Worm (Caenorhabditis elegans): ENCODE measurements around the gene bus-1.
A peak's percentile ranks its signal among the peaks of the same experiment; 100 is the strongest.

bus-1 gene

ce11 chrV:9009175-9009574, 15.4 kb downstream of the bus-1 start, which contains the start of gene srx-2:
srx-2 (plus strand) TSS chrV:9009475.
- TF ChIP-seq nhr-237 (tag; optimal IDR thresholded peaks at IDR 0.05): no peak
- no peak for TF ChIP-seq ama-1 (optimal IDR thresholded peaks at IDR 0.05)
- no peak for TF ChIP-seq fos-1 (tag; optimal IDR thresholded peaks at IDR 0.05)
- no peak for TF ChIP-seq ztf-11 (tag; optimal IDR thresholded peaks at IDR 0.05)
- TF ChIP-seq nhr-12 (tag; optimal IDR thresholded peaks at IDR 0.05): no peak
- no peak for TF ChIP-seq nhr-77 (tag; optimal IDR thresholded peaks at IDR 0.05)
- no peak for TF ChIP-seq nhr-21 (tag; optimal IDR thresholded peaks at IDR 0.05)

- TF ChIP-seq elt-1 (tag; optimal IDR thresholded peaks at IDR 0.05): no peak
- TF ChIP-seq Y55F3AM.14 (GFP tag; optimal IDR thresholded peaks at IDR 0.05): no peak
- TF ChIP-seq skn-1 (tag; optimal IDR thresholded peaks at IDR 0.05): no peak
- TF ChIP-seq lin-11 (tag; optimal IDR thresholded peaks at IDR 0.05): no peak
- no peak for TF ChIP-seq sma-9 (GFP tag; optimal IDR thresholded peaks at IDR 0.05)
- no peak for TF ChIP-seq sma-9 (tag; optimal IDR thresholded peaks at IDR 0.05)
- no peak for TF ChIP-seq crh-2 (tag; optimal IDR thresholded peaks at IDR 0.05)
- no peak for TF ChIP-seq ztf-4 (tag; optimal IDR thresholded peaks at IDR 0.05)
- no peak for TF ChIP-seq nhr-10 (tag; optimal IDR thresholded peaks at IDR 0.05)
- no peak for TF ChIP-seq elt-3 (tag; optimal IDR thresholded peaks at IDR 0.05)
- TF ChIP-seq unc-62 (GFP tag; optimal IDR thresholded peaks at IDR 0.05): no peak
- TF ChIP-seq ceh-82 (tag; optimal IDR thresholded peaks at IDR 0.05): no peak
- TF ChIP-seq mdl-1 (tag; optimal IDR thresholded peaks at IDR 0.05): no peak
- TF ChIP-seq unc-39 (tag; optimal IDR thresholded peaks at IDR 0.05): no peak
- no peak for TF ChIP-seq zag-1 (tag; optimal IDR thresholded peaks at IDR 0.05)
- TF ChIP-seq egl-27 (tag; optimal IDR thresholded peaks at IDR 0.05): no peak
- no peak for TF ChIP-seq F13H6.1 (tag; optimal IDR thresholded peaks at IDR 0.05)
- TF ChIP-seq ZK546.5 (tag; optimal IDR thresholded peaks at IDR 0.05): no peak
Observed at ce11 chrV:9005243-9005642, 19.4 kb downstream of the bus-1 start, which contains the start of gene srx-3. srx-3 (plus strand) TSS chrV:9005543.

DNA sequence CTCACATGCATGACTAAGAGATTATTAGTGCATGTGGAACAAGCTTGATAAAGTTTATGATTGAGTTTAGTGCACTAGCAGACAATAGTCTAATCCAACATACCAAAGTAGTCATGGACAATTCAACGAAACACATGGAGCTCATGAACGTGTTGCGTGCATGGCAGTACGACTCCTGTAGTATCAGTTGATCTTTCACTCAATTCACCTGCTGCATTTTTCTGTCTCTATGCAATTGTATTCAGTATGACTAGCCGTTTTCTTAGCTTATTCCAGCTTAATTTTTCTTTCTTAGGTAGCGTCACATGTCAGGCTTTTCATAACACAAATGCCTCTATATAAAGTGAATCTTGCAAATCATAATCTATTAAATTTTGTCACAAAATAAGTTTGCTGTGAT, 21.3 kb downstream of the bus-1 start, which contains the start of gene srx-1:
TSS of gene srx-1 (plus strand) at position 382 of the 400 bp plus-strand sequence.
- TF ChIP-seq mdl-1 (tag; optimal IDR thresholded peaks at IDR 0.05) (no peak), lin-13 (GFP tag; optimal IDR thresholded peaks at IDR 0.05) (no peak), nhr-12 (tag; optimal IDR thresholded peaks at IDR 0.05) (no peak), ceh-82 (tag; optimal IDR thresholded peaks at IDR 0.05) (no peak), blmp-1 (tag; optimal IDR thresholded peaks at IDR 0.05; ENCODE audit: insufficient read depth) (no peak), nhr-6 (tag; optimal IDR thresholded peaks at IDR 0.05) (no peak), ZK546.5 (tag; optimal IDR thresholded peaks at IDR 0.05) (no peak)

DNA sequence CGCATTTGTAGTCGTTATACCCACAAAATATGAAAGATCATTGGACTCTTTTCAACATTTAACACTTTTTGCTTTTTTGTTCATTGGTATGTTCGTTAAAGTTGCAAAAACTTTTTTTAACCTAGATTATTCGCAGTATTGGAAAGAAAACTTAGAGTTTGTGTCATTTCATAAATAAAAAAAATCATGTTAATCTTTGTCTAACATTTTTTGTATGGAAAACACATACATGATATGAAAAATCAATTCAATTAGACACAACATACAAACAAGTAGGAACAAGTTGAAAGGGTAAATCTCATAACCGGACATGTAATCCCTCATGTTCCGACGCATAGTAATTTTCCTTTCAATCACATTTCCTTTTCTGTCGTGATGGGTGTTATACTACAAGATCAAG, 23.4 kb downstream of the bus-1 start, which contains the start of gene F59E11.2:
TSS of gene F59E11.2 (plus strand) at position 301 of the 400 bp plus-strand sequence.
- no peak for TF ChIP-seq ama-1 (optimal IDR thresholded peaks at IDR 0.05)
- no peak for TF ChIP-seq fos-1 (tag; optimal IDR thresholded peaks at IDR 0.05)

ce11 chrV:8994801-8995200, 29.8 kb downstream of the bus-1 start, which contains the start of gene F59E11.5:
F59E11.5 (plus strand) TSS chrV:8995101.
- TF ChIP-seq ceh-82 (tag; optimal IDR thresholded peaks at IDR 0.05): no peak
- no peak for TF ChIP-seq mbf-1 (tag; optimal IDR thresholded peaks at IDR 0.05)
- peak; percentile 35 for TF ChIP-seq nhr-25 (tag; optimal IDR thresholded peaks at IDR 0.05)

DNA sequence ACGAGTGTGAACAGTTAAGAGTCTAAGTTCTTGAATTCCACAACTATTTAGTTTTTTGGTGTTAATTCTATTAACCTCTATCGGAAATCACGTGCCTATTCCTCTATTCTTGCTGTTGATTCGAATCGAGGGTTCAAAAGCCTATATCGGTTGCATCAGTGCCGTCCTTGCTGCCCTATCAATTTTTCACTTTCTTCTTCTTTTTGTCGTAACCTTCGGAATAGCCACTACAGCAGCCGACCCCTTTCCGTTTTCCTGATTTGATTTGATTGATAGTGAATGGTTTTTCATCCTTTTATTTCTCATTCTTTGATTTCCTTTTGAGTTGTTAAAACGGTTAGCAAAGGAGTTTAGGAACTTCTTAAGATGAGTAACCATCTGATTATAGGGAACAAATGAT, 30.3 kb downstream of the bus-1 start:
- TF ChIP-seq sem-4 (tag; optimal IDR thresholded peaks at IDR 0.05) (peak; percentile 10), blmp-1 (tag; optimal IDR thresholded peaks at IDR 0.05; ENCODE audit: insufficient read depth) (peak; percentile 91), R02D3.7 (tag; optimal IDR thresholded peaks at IDR 0.05) (no peak), nhr-25 (tag; optimal IDR thresholded peaks at IDR 0.05) (peak; percentile 33), alr-1 (tag; optimal IDR thresholded peaks at IDR 0.05) (no peak), sma-3 (GFP tag; optimal IDR thresholded peaks at IDR 0.05) (peak; percentile 33), nhr-11 (tag; optimal IDR thresholded peaks at IDR 0.05) (no peak), gmeb-1 (tag; optimal IDR thresholded peaks at IDR 0.05) (no peak), sma-9 (GFP tag; optimal IDR thresholded peaks at IDR 0.05) (peak; percentile 42), sma-9 (tag; optimal IDR thresholded peaks at IDR 0.05) (no peak), nhr-21 (tag; optimal IDR thresholded peaks at IDR 0.05) (peak; percentile 45), crh-2 (tag; optimal IDR thresholded peaks at IDR 0.05) (peak; percentile 15), ama-1 (optimal IDR thresholded peaks at IDR 0.05) (no peak)

All from whole organism, L2 larva.